Fruit fly (Drosophila melanogaster) whole organism, embryonic: ENCODE data around the gene CG43163.

Source experiments
- B-H1 ChIP-seq: fragments of 200-800 bp; sonication (Bioruptor generic); IDR thresholded peaks from 3 replicates; pipeline ENCODE4 v1.3.6; 2022; ENCODE audit warnings: missing biosample characterization, missing genetic modification characterization
- Bteb2 ChIP-seq: fragments of 200-800 bp; sonication (Bioruptor generic); optimal IDR thresholded peaks from 2 replicates; lab custom pipeline; 2016; ENCODE audit warnings: missing biosample characterization, missing genetic modification characterization
- CG10147 ChIP-seq: fragments of 200-800 bp; sonication (Bioruptor generic); optimal IDR thresholded peaks from 2 replicates; lab custom pipeline; 2019; ENCODE audit warnings: missing biosample characterization, mild to moderate bottlenecking, missing genetic modification characterization, moderate library complexity
- CG10274 ChIP-seq: fragments of 200-800 bp; sonication (Bioruptor generic); optimal IDR thresholded peaks from 3 replicates; lab custom pipeline; 2017; ENCODE audit warnings: missing biosample characterization, mild to moderate bottlenecking, missing genetic modification characterization
- CG11093 ChIP-seq: fragments of 200-800 bp; sonication (Bioruptor generic); IDR thresholded peaks from 3 replicates; pipeline ENCODE4 v1.3.6; 2022; ENCODE audit warnings: missing biosample characterization, missing genetic modification characterization
- CG11696 ChIP-seq: fragments of 200-800 bp; sonication (Bioruptor generic); IDR thresholded peaks from 2 replicates; pipeline ENCODE4 v1.3.6; 2022; ENCODE audit warnings: missing biosample characterization, missing genetic modification characterization
- CG13624 ChIP-seq: fragments of 200-800 bp; sonication (Bioruptor generic); optimal IDR thresholded peaks from 2 replicates; lab custom pipeline; 2016; ENCODE audit warnings: missing biosample characterization, missing genetic modification characterization
- CG18011 ChIP-seq: fragments of 200-800 bp; sonication (Bioruptor generic); optimal IDR thresholded peaks from 2 replicates; lab custom pipeline; 2017; ENCODE audit warnings: missing biosample characterization, missing genetic modification characterization, mild to moderate bottlenecking, moderate library complexity, missing genotype
- CG18764 ChIP-seq: fragments of 200-800 bp; sonication (Bioruptor generic); optimal IDR thresholded peaks from 3 replicates; lab custom pipeline; 2016; ENCODE audit warnings: missing biosample characterization, missing genetic modification characterization
- CG31224 ChIP-seq: fragments of 200-800 bp; sonication (Bioruptor generic); IDR thresholded peaks from 2 replicates; pipeline ENCODE4 v1.3.6; 2022; ENCODE audit warnings: missing biosample characterization, missing genetic modification characterization
- CG32772 ChIP-seq: fragments of 200-800 bp; sonication (Bioruptor generic); IDR thresholded peaks from 2 replicates; pipeline ENCODE4 v1.3.6; 2022; ENCODE audit warnings: missing biosample characterization, missing genetic modification characterization
- CG4424 ChIP-seq: fragments of 200-800 bp; sonication (Bioruptor generic); optimal IDR thresholded peaks from 3 replicates; lab custom pipeline; 2016; ENCODE audit warnings: missing biosample characterization, missing genetic modification characterization
- CG5180 ChIP-seq: fragments of 200-800 bp; sonication (Bioruptor generic); optimal IDR thresholded peaks from 3 replicates; lab custom pipeline; 2017; ENCODE audit warnings: missing biosample characterization, missing genetic modification characterization, mild to moderate bottlenecking, moderate library complexity, missing genetic modification reagents
- CG6854 ChIP-seq: fragments of 200-800 bp; sonication (Bioruptor generic); optimal IDR thresholded peaks from 3 replicates; lab custom pipeline; 2017; ENCODE audit warnings: missing biosample characterization, mild to moderate bottlenecking, missing genetic modification characterization
- CG7372 ChIP-seq: fragments of 200-800 bp; sonication (Bioruptor generic); IDR thresholded peaks from 2 replicates; pipeline ENCODE4 v1.3.6; 2022; ENCODE audit warnings: missing biosample characterization, missing genetic modification characterization
- CG8924 ChIP-seq: fragments of 200-800 bp; optimal IDR thresholded peaks from 3 replicates; lab custom pipeline; 2019; ENCODE audit warnings: missing biosample characterization, mild to moderate bottlenecking, missing genetic modification characterization, moderate library complexity
- CG9609 ChIP-seq: fragments of 200-800 bp; sonication (Bioruptor generic); optimal IDR thresholded peaks from 3 replicates; lab custom pipeline; 2016; ENCODE audit warnings: missing biosample characterization, missing genetic modification characterization
- CG9727 ChIP-seq: fragments of 200-800 bp; sonication (Bioruptor generic); optimal IDR thresholded peaks from 3 replicates; lab custom pipeline; 2017; ENCODE audit warnings: missing biosample characterization, mild to moderate bottlenecking, missing genetic modification characterization
- Dfd ChIP-seq, 2 experiments: fragments of >200 bp; optimal IDR thresholded peaks; 2 replicates each; lab custom pipeline; 2017; ENCODE audit warnings: missing biosample characterization in 2 of 2, missing genetic modification characterization in 2 of 2
- E2f1 ChIP-seq: fragments of 200-800 bp; sonication (Bioruptor generic); IDR thresholded peaks from 2 replicates; pipeline ENCODE4 v1.3.6; 2022; ENCODE audit warnings: missing biosample characterization, missing genetic modification characterization
- Fer1 ChIP-seq: fragments of 200-800 bp; sonication (Bioruptor generic); optimal IDR thresholded peaks from 2 replicates; lab custom pipeline; 2017; ENCODE audit warnings: missing biosample characterization, mild to moderate bottlenecking, missing genetic modification characterization
- Gsc ChIP-seq: fragments of 200-800 bp; sonication (Bioruptor generic); IDR thresholded peaks from 2 replicates; pipeline ENCODE4 v1.3.6; 2022; ENCODE audit warnings: missing biosample characterization, missing genetic modification characterization
- HHEX ChIP-seq: fragments of 200-800 bp; sonication (Bioruptor generic); optimal IDR thresholded peaks from 3 replicates; lab custom pipeline; 2017; ENCODE audit warnings: missing biosample characterization, mild to moderate bottlenecking, missing genetic modification characterization, missing genetic modification reagents
- HLHmδ ChIP-seq: fragments of 200-800 bp; sonication (Bioruptor generic); optimal IDR thresholded peaks from 2 replicates; lab custom pipeline; 2018; ENCODE audit warnings: missing biosample characterization, mild to moderate bottlenecking, missing genetic modification characterization, moderate library complexity
- Hr3 ChIP-seq: fragments of 200-800 bp; sonication (Bioruptor generic); optimal IDR thresholded peaks from 3 replicates; lab custom pipeline; 2016; ENCODE audit warnings: missing biosample characterization, missing genetic modification characterization
- Hr51 ChIP-seq, 2 experiments: fragments of 200-800 bp; sonication (Bioruptor generic); optimal IDR thresholded peaks; 2 replicates in 1 of 2; 3 replicates in 1 of 2; lab custom pipeline; 2016 to 2018; ENCODE audit warnings: missing biosample characterization in 2 of 2, missing genetic modification characterization in 2 of 2, mild to moderate bottlenecking in 1 of 2, moderate library complexity in 1 of 2
- Lhr ChIP-seq: fragments of 200-800 bp; sonication (Bioruptor generic); optimal IDR thresholded peaks from 3 replicates; lab custom pipeline; 2017; ENCODE audit warnings: mild to moderate bottlenecking, missing biosample characterization, missing genetic modification reagents, missing genetic modification characterization
- MBD-R2 ChIP-seq: fragments of 200-800 bp; sonication (Bioruptor generic); IDR thresholded peaks from 2 replicates; pipeline ENCODE4 v1.3.6; 2022; ENCODE audit warnings: missing biosample characterization, missing genetic modification characterization
- Oaz ChIP-seq: fragments of 200-800 bp; sonication (Bioruptor generic); IDR thresholded peaks from 2 replicates; pipeline ENCODE4 v1.3.6; 2022; ENCODE audit warnings: missing biosample characterization, missing genetic modification characterization
- Sry-β ChIP-seq: fragments of 200-800 bp; sonication (Bioruptor generic); optimal IDR thresholded peaks from 2 replicates; lab custom pipeline; 2018; ENCODE audit warnings: missing biosample characterization, mild to moderate bottlenecking, missing genetic modification characterization, moderate library complexity
- ab ChIP-seq: fragments of 200-800 bp; sonication (Bioruptor generic); optimal IDR thresholded peaks from 2 replicates; lab custom pipeline; 2016; ENCODE audit warnings: missing biosample characterization, missing genetic modification characterization
- abd-A ChIP-seq: fragments of 200-800 bp; sonication (Bioruptor generic); optimal IDR thresholded peaks from 3 replicates; lab custom pipeline; 2019; ENCODE audit warnings: missing biosample characterization, mild to moderate bottlenecking, missing genetic modification characterization, moderate library complexity
- bab2 ChIP-seq: fragments of 200-800 bp; sonication (Bioruptor generic); optimal IDR thresholded peaks from 2 replicates; lab custom pipeline; 2016; ENCODE audit warnings: missing biosample characterization, missing genetic modification characterization
- br ChIP-seq: fragments of >200 bp; optimal IDR thresholded peaks from 2 replicates; lab custom pipeline; 2017
- cad ChIP-seq: fragments of >200 bp; optimal IDR thresholded peaks from 2 replicates; lab custom pipeline; 2017; ENCODE audit warnings: missing biosample characterization, missing genetic modification characterization
- chn ChIP-seq: fragments of 200-800 bp; sonication (Bioruptor generic); optimal IDR thresholded peaks from 2 replicates; lab custom pipeline; 2016; ENCODE audit warnings: missing biosample characterization, missing genetic modification characterization
- dan ChIP-seq: fragments of 200-800 bp; sonication (Bioruptor generic); IDR thresholded peaks from 2 replicates; pipeline ENCODE4 v1.3.6; 2022; ENCODE audit warnings: missing biosample characterization, missing genetic modification characterization
- dati ChIP-seq: fragments of 200-800 bp; sonication (Bioruptor generic); IDR thresholded peaks from 2 replicates; pipeline ENCODE4 v1.3.6; 2022; ENCODE audit warnings: missing biosample characterization, missing genetic modification characterization
- fd96Cb ChIP-seq: fragments of 200-800 bp; sonication (Bioruptor generic); optimal IDR thresholded peaks from 2 replicates; lab custom pipeline; 2018; ENCODE audit warnings: missing biosample characterization, mild to moderate bottlenecking, missing genetic modification characterization, moderate library complexity
- gsb-n ChIP-seq: fragments of 200-800 bp; sonication (Bioruptor generic); optimal IDR thresholded peaks from 3 replicates; lab custom pipeline; 2018; ENCODE audit warnings: missing biosample characterization, mild to moderate bottlenecking, missing genetic modification characterization
- lbe ChIP-seq: fragments of 200-800 bp; sonication (Bioruptor generic); optimal IDR thresholded peaks from 2 replicates; lab custom pipeline; 2016; ENCODE audit warnings: missing biosample characterization, mild to moderate bottlenecking, missing genetic modification characterization
- luna ChIP-seq: fragments of 200-800 bp; sonication (Bioruptor generic); optimal IDR thresholded peaks from 2 replicates; lab custom pipeline; 2016; ENCODE audit warnings: missing biosample characterization, missing genetic modification characterization
- mirr ChIP-seq: fragments of 200-800 bp; sonication (Bioruptor generic); optimal IDR thresholded peaks from 3 replicates; lab custom pipeline; 2018; ENCODE audit warnings: missing biosample characterization, mild to moderate bottlenecking, missing genetic modification characterization
- otp ChIP-seq: fragments of 200-800 bp; sonication (Bioruptor generic); IDR thresholded peaks from 3 replicates; pipeline ENCODE4, ENCODE4 v1.3.6; 2022; ENCODE audit warnings: missing biosample characterization, missing genetic modification characterization
- ro ChIP-seq: fragments of 200-800 bp; sonication (Bioruptor generic); IDR thresholded peaks from 2 replicates; pipeline ENCODE4 v1.3.6; 2022; ENCODE audit warnings: missing biosample characterization, missing genetic modification characterization
- schlank ChIP-seq: fragments of 200-800 bp; sonication (Bioruptor generic); optimal IDR thresholded peaks from 2 replicates; lab custom pipeline; 2018; ENCODE audit warnings: missing biosample characterization, mild to moderate bottlenecking, missing genetic modification characterization
- sna ChIP-seq: fragments of 200-800 bp; sonication (Bioruptor generic); IDR thresholded peaks from 2 replicates; pipeline ENCODE4 v1.3.6; 2022; ENCODE audit warnings: missing biosample characterization, missing genetic modification characterization; ENCODE audit not compliant: partially characterized antibody
- sug ChIP-seq: fragments of 200-800 bp; optimal IDR thresholded peaks from 2 replicates; lab custom pipeline; 2019; ENCODE audit warnings: missing biosample characterization, mild to moderate bottlenecking, missing genetic modification characterization, moderate library complexity
- trem ChIP-seq: fragments of 200-800 bp; optimal IDR thresholded peaks from 3 replicates; lab custom pipeline; 2019; ENCODE audit warnings: missing biosample characterization, mild to moderate bottlenecking, missing genetic modification characterization, moderate library complexity
- twi ChIP-seq: fragments of 200-800 bp; optimal IDR thresholded peaks from 2 replicates; lab custom pipeline; 2019; ENCODE audit warnings: missing biosample characterization, mild to moderate bottlenecking, missing genetic modification characterization, moderate library complexity
- usp ChIP-seq: fragments of >200 bp; optimal IDR thresholded peaks from 2 replicates; lab custom pipeline; 2017; ENCODE audit warnings: missing biosample characterization, missing genetic modification characterization
- z ChIP-seq: fragments of 200-800 bp; sonication (Bioruptor generic); IDR thresholded peaks from 3 replicates; pipeline ENCODE4 v1.3.6; 2022; ENCODE audit warnings: missing biosample characterization, missing genetic modification characterization
- zen2 ChIP-seq: fragments of 200-800 bp; sonication (Bioruptor generic); IDR thresholded peaks from 3 replicates; pipeline ENCODE4 v1.3.6; 2022; ENCODE audit warnings: missing biosample characterization, missing genetic modification characterization; ENCODE audit not compliant: partially characterized antibody

CG43163 gene

dm6 chr3L:8445027-8445426 is 61.9 kb downstream of the CG43163 start (continued):
- TF ChIP-seq CG18011 (GFP tag; lab: Kevin White, UChicago) (no peak), Dfd (GFP tag; optimal IDR thresholded peaks at IDR 0.05; lab: Kevin White, UChicago) (no peak), schlank (tag; lab: Kevin White, UChicago) (no peak), dati (GFP tag; lab: Robert Waterston, UW) (no peak), trem (peak; percentile 59), CG9727 (GFP tag; lab: Kevin White, UChicago) (peak; percentile 44), dan (GFP tag; lab: Robert Waterston, UW) (no peak), usp (no peak), CG11696 (GFP tag; lab: Robert Waterston, UW) (no peak), gsb-n (tag; lab: Kevin White, UChicago) (no peak), lbe (GFP tag; lab: Kevin White, UChicago) (no peak), cad (no peak), abd-A (tag; lab: Kevin White, UChicago) (no peak), Fer1 (GFP tag; lab: Kevin White, UChicago) (peak; percentile 50), Gsc (no peak), HHEX (GFP tag; lab: Kevin White, UChicago) (peak; percentile 51), MBD-R2 (GFP tag; lab: Robert Waterston, UW) (no peak), E2f1 (GFP tag; lab: Robert Waterston, UW) (peak; percentile 55), bab2 (GFP tag; lab: Kevin White, UChicago) (no peak), CG18764 (GFP tag; lab: Kevin White, UChicago) (peak; percentile 27), CG10147 (peak; percentile 14), CG32772 (no peak), CG4424 (GFP tag; lab: Kevin White, UChicago) (peak; percentile 62), CG8924 (tag; lab: Kevin White, UChicago) (peak; percentile 42), chn (no peak), CG5180 (GFP tag; lab: Kevin White, UChicago) (peak; percentile 26), otp (GFP tag; lab: Robert Waterston, UW) (0 out of 3 replicates have a peak, but pooled peaks have one; percentile 8), CG31224 (GFP tag; lab: Robert Waterston, UW) (no peak), ab (GFP tag; lab: Kevin White, UChicago) (no peak), Lhr (GFP tag; lab: Kevin White, UChicago) (no peak), HLHmδ (no peak), CG7372 (GFP tag; lab: Robert Waterston, UW) (no peak), sna (no peak), CG11093 (GFP tag; lab: Robert Waterston, UW) (no peak), fd96Cb (tag; lab: Kevin White, UChicago) (peak; percentile 61), CG13624 (GFP tag; lab: Kevin White, UChicago) (no peak), Hr51 (GFP tag; optimal IDR thresholded peaks at IDR 0.05; lab: Kevin White, UChicago) (peak in 1 of 2 experiments; percentile 46), twi (tag; lab: Kevin White, UChicago) (no peak), mirr (GFP tag; lab: Kevin White, UChicago) (no peak), Hr3 (GFP tag; lab: Kevin White, UChicago) (no peak), zen2 (GFP tag; lab: Robert Waterston, UW) (no peak), z (GFP tag; lab: Robert Waterston, UW) (no peak), CG6854 (GFP tag; lab: Kevin White, UChicago) (peak; percentile 58), CG10274 (GFP tag; lab: Kevin White, UChicago) (no peak), br (no peak), Oaz (GFP tag; lab: Robert Waterston, UW) (no peak), Bteb2 (no peak), sug (tag; lab: Kevin White, UChicago) (no peak), luna (GFP tag; lab: Kevin White, UChicago) (no peak), B-H1 (GFP tag; lab: Robert Waterston, UW) (no peak; the same call in 2 of the 3 replicates), ro (no peak), Sry-β (GFP tag; lab: Kevin White, UChicago) (no peak), CG9609 (no peak)
